Fruit fly (Drosophila melanogaster) S2 (cell line): ENCODE data around the gene CG43063.

Experiments
- CG8478 ChIP-seq: fragments of >200 bp; optimal IDR thresholded peaks from 2 replicates; lab custom pipeline; 2018
- CTCF ChIP-seq, 2 experiments: fragments of >200 bp; optimal IDR thresholded peaks; 2 replicates each; lab custom pipeline; 2018

dm6 chr3R:13091666-13092065 is 5.6 kb downstream of the CG43063 start:
- TF ChIP-seq CTCF (optimal IDR thresholded peaks at IDR 0.05; lab: Kevin White, UChicago) (no peak), CG8478 (lab: Kevin White, UChicago) (no peak)
